Worm (Caenorhabditis elegans): ENCODE measurements around the gene srbc-21.

srbc-21 gene

ce11 chrV:2126996-2127585 lies 28.2 kb upstream of the srbc-21 start, which contains the start of gene ldp-1:
ldp-1 (plus strand) TSS chrV:2127535.
- TF ChIP-seq elt-1 (tag; optimal IDR thresholded peaks at IDR 0.05) (no peak), fkh-10 (GFP tag; optimal IDR thresholded peaks at IDR 0.05) (peak; percentile 4), nhr-77 (tag; optimal IDR thresholded peaks at IDR 0.05) (no peak), nhr-67 (tag; optimal IDR thresholded peaks at IDR 0.05) (no peak), hmg-11 (tag; optimal IDR thresholded peaks at IDR 0.05) (no peak), ztf-4 (tag; optimal IDR thresholded peaks at IDR 0.05) (no peak), sea-2 (GFP tag; optimal IDR thresholded peaks at IDR 0.05) (no peak), jun-1 (tag; optimal IDR thresholded peaks at IDR 0.05) (no peak), mdl-1 (tag; optimal IDR thresholded peaks at IDR 0.05) (no peak), ama-1 (optimal IDR thresholded peaks at IDR 0.05) (no peak), fos-1 (tag; optimal IDR thresholded peaks at IDR 0.05) (no peak), ZK546.5 (tag; optimal IDR thresholded peaks at IDR 0.05) (no peak), nhr-23 (tag; optimal IDR thresholded peaks at IDR 0.05) (peak; percentile 55), nhr-28 (tag; optimal IDR thresholded peaks at IDR 0.05) (no peak), fkh-2 (tag; optimal IDR thresholded peaks at IDR 0.05) (no peak), nhr-11 (tag; optimal IDR thresholded peaks at IDR 0.05) (no peak), nhr-237 (tag; optimal IDR thresholded peaks at IDR 0.05) (no peak), nhr-43 (tag; optimal IDR thresholded peaks at IDR 0.05; ENCODE audit: poor library complexity, severe bottlenecking) (peak; percentile 83), aly-2 (tag; optimal IDR thresholded peaks at IDR 0.05) (no peak), snpc-4 (tag; optimal IDR thresholded peaks at IDR 0.05) (peak; percentile 30), ceh-16 (tag; optimal IDR thresholded peaks at IDR 0.05) (no peak), nfya-1 (tag; optimal IDR thresholded peaks at IDR 0.05; ENCODE audit: insufficient read depth) (peak; percentile 65), lin-39 (tag; optimal IDR thresholded peaks at IDR 0.05) (no peak), daf-12 (tag; optimal IDR thresholded peaks at IDR 0.05) (no peak), elt-2 (tag; optimal IDR thresholded peaks at IDR 0.05) (no peak), unc-62 (GFP tag; optimal IDR thresholded peaks at IDR 0.05) (no peak), lin-15B (tag; optimal IDR thresholded peaks at IDR 0.05) (peak; percentile 73), R02D3.7 (tag; optimal IDR thresholded peaks at IDR 0.05) (peak; percentile 6), pha-4 (tag; optimal IDR thresholded peaks at IDR 0.05) (peak; percentile 57), ceh-82 (tag; optimal IDR thresholded peaks at IDR 0.05) (no peak), elt-3 (tag; optimal IDR thresholded peaks at IDR 0.05) (no peak), zag-1 (tag; optimal IDR thresholded peaks at IDR 0.05) (no peak), nhr-25 (tag; optimal IDR thresholded peaks at IDR 0.05) (peak; percentile 32), ceh-9 (tag; optimal IDR thresholded peaks at IDR 0.05) (no peak), ztf-11 (tag; optimal IDR thresholded peaks at IDR 0.05) (no peak), lsy-12 (tag; optimal IDR thresholded peaks at IDR 0.05) (peak; percentile 66), skn-1 (tag; optimal IDR thresholded peaks at IDR 0.05) (no peak), egl-5 (tag; optimal IDR thresholded peaks at IDR 0.05) (no peak), unc-39 (tag; optimal IDR thresholded peaks at IDR 0.05) (no peak), eor-1 (tag; optimal IDR thresholded peaks at IDR 0.05) (peak in 1 of 2 experiments; percentile 44), egl-27 (tag; optimal IDR thresholded peaks at IDR 0.05) (no peak), ceh-28 (tag; optimal IDR thresholded peaks at IDR 0.05) (no peak), pqm-1 (tag; optimal IDR thresholded peaks at IDR 0.05) (peak; percentile 25), nhr-76 (tag; optimal IDR thresholded peaks at IDR 0.05) (no peak), nhr-12 (tag; optimal IDR thresholded peaks at IDR 0.05) (no peak), tbx-2 (tag; optimal IDR thresholded peaks at IDR 0.05) (no peak)

- TF ChIP-seq eor-1 (tag; optimal IDR thresholded peaks at IDR 0.05): no peak
- TF ChIP-seq hmg-11 (tag; optimal IDR thresholded peaks at IDR 0.05): peak; percentile 12
Observed at ce11 chrV:2132675-2133074, 22.7 kb upstream of the srbc-21 start.

Measured in whole organism, L3 larva.